Worm (Caenorhabditis elegans) whole organism, early embryonic: ENCODE measurements around the gene ZK742.3.

ENCODE experiments used
- B0310.2 ChIP-seq: sonication (generic microtip); optimal IDR thresholded peaks from 2 replicates; lab custom pipeline; 2016; ENCODE audit warnings: mild to moderate bottlenecking, missing genetic modification characterization, missing compliant biosample characterization
- F13C5.2 ChIP-seq: sonication (generic microtip); optimal IDR thresholded peaks from 2 replicates; lab custom pipeline; 2017; ENCODE audit warnings: mild to moderate bottlenecking, missing genetic modification characterization, inconsistent platforms, missing compliant biosample characterization
- aly-1 ChIP-seq: sonication (generic microtip); optimal IDR thresholded peaks from 2 replicates; lab custom pipeline; 2016; ENCODE audit warnings: missing genetic modification characterization, missing compliant biosample characterization
- ama-1 ChIP-seq: fragments of 150-350 bp; optimal IDR thresholded peaks from 2 replicates; lab custom pipeline; 2014
- ceh-13 ChIP-seq: fragments of 200-800 bp; sonication (Bioruptor generic); optimal IDR thresholded peaks from 2 replicates; lab custom pipeline; 2018; ENCODE audit warnings: mild to moderate bottlenecking, missing genetic modification characterization, missing compliant biosample characterization
- ceh-36 ChIP-seq: sonication (generic microtip); optimal IDR thresholded peaks from 2 replicates; lab custom pipeline; 2016; ENCODE audit warnings: missing genetic modification characterization, inconsistent platforms, missing compliant biosample characterization
- ets-7 ChIP-seq: sonication (generic microtip); optimal IDR thresholded peaks from 2 replicates; lab custom pipeline; 2016; ENCODE audit warnings: missing genotype, missing genetic modification characterization, missing compliant biosample characterization
- flt-1 ChIP-seq: fragments of 200-800 bp; sonication (Bioruptor generic); IDR thresholded peaks from 2 replicates; pipeline ENCODE4 v1.3.6; 2022; ENCODE audit warnings: missing genetic modification characterization, missing compliant biosample characterization
- hmbx-1 ChIP-seq: sonication (generic microtip); optimal IDR thresholded peaks from 2 replicates; lab custom pipeline; 2016; ENCODE audit warnings: mild to moderate bottlenecking, missing genetic modification characterization, missing compliant biosample characterization
- hmg-4 ChIP-seq: fragments of 200-800 bp; sonication (Bioruptor generic); optimal IDR thresholded peaks from 2 replicates; lab custom pipeline; 2018; ENCODE audit warnings: mild to moderate bottlenecking, missing genetic modification characterization, missing compliant biosample characterization
- hnd-1 ChIP-seq: sonication (generic microtip); optimal IDR thresholded peaks from 2 replicates; lab custom pipeline; 2016; ENCODE audit warnings: missing genetic modification characterization, missing compliant biosample characterization
- pes-1 ChIP-seq: fragments of 200-800 bp; sonication (Bioruptor generic); IDR thresholded peaks from 2 replicates; pipeline ENCODE4 v1.3.6; 2022; ENCODE audit warnings: missing genetic modification reagents, missing genetic modification characterization, missing compliant biosample characterization
- scrt-1 ChIP-seq: fragments of 200-800 bp; sonication (Bioruptor generic); IDR thresholded peaks from 2 replicates; pipeline ENCODE4 v1.3.6; 2022; ENCODE audit warnings: missing genetic modification characterization, missing compliant biosample characterization
- sea-1 ChIP-seq: fragments of 200-800 bp; sonication (Bioruptor generic); conservative IDR thresholded peaks from 2 replicates; pipeline ENCODE4 v1.3.6; 2022; ENCODE audit warnings: missing genetic modification characterization, missing compliant biosample characterization
- tbx-11 ChIP-seq: fragments of 200-800 bp; sonication (Bioruptor generic); IDR thresholded peaks from 2 replicates; pipeline ENCODE4 v1.3.6; 2022; ENCODE audit warnings: missing genetic modification characterization, missing compliant biosample characterization
- tbx-37 ChIP-seq: fragments of 200-800 bp; sonication (Bioruptor generic); conservative IDR thresholded peaks from 2 replicates; pipeline ENCODE4 v1.3.6; 2022; ENCODE audit warnings: missing genetic modification reagents, missing genetic modification characterization, missing compliant biosample characterization
- tra-4 ChIP-seq: sonication (generic microtip); optimal IDR thresholded peaks from 2 replicates; lab custom pipeline; 2017; ENCODE audit warnings: missing genetic modification characterization, missing compliant biosample characterization

The ZK742.3 gene

ce11 chrV:7848251-7848650 is 38.5 kb upstream of the ZK742.3 start:
- TF ChIP-seq scrt-1 (GFP tag; lab: Robert Waterston, UW) (0 out of 2 replicates have a peak, but pooled peaks have one; percentile 7), hmg-4 (GFP tag; lab: Kevin White, UChicago) (peak; percentile 1), ceh-13 (GFP tag; lab: Kevin White, UChicago) (no peak), sea-1 (0 out of 2 replicates have a peak, but pooled peaks have one; percentile 7)

ce11 chrV:7847687-7848086 is 38.0 kb upstream of the ZK742.3 start:
- TF ChIP-seq ceh-13 (GFP tag; lab: Kevin White, UChicago) (no peak), scrt-1 (GFP tag; lab: Robert Waterston, UW) (no peak), hmg-4 (GFP tag; lab: Kevin White, UChicago) (no peak), B0310.2 (tag; lab: Kevin White, UChicago) (no peak), hmbx-1 (no peak), ets-7 (tag; lab: Kevin White, UChicago) (no peak), tra-4 (tag; lab: Kevin White, UChicago) (no peak), pes-1 (GFP tag; lab: Robert Waterston, UW) (no peak), flt-1 (no peak), tbx-11 (GFP tag; lab: Robert Waterston, UW) (no peak), sea-1 (no peak), tbx-37 (GFP tag; lab: Robert Waterston, UW) (no peak), ama-1 (no peak)

ce11 chrV:7847170-7847569 is 37.5 kb upstream of the ZK742.3 start, which contains the start of gene memo-1:
Gene memo-1 (minus strand): TSS chrV:7847171.
- TF ChIP-seq tbx-11 (GFP tag; lab: Robert Waterston, UW), result no peak
- TF ChIP-seq ama-1, result no peak
- no peak for TF ChIP-seq hmbx-1
- TF ChIP-seq scrt-1 (GFP tag; lab: Robert Waterston, UW), result no peak
- TF ChIP-seq aly-1 (tag; lab: Kevin White, UChicago), result no peak
- no peak for TF ChIP-seq hnd-1
- no peak for TF ChIP-seq ceh-36 (tag; lab: Kevin White, UChicago)
- no peak for TF ChIP-seq pes-1 (GFP tag; lab: Robert Waterston, UW)
- no peak for TF ChIP-seq tbx-37 (GFP tag; lab: Robert Waterston, UW)
- TF ChIP-seq ets-7 (tag; lab: Kevin White, UChicago), result no peak
- TF ChIP-seq B0310.2 (tag; lab: Kevin White, UChicago), result no peak
- TF ChIP-seq flt-1, result no peak
- no peak for TF ChIP-seq tra-4 (tag; lab: Kevin White, UChicago)
- no peak for TF ChIP-seq sea-1
- no peak for TF ChIP-seq ceh-13 (GFP tag; lab: Kevin White, UChicago)
- TF ChIP-seq F13C5.2 (tag; lab: Kevin White, UChicago), result no peak

ce11 chrV:7842228-7842627 is 32.5 kb upstream of the ZK742.3 start, which contains the start of gene grd-8:
Gene grd-8 (plus strand): TSS chrV:7842528.
- TF ChIP-seq ama-1, result no peak

ce11 chrV:7839485-7839884 is 29.8 kb upstream of the ZK742.3 start, which contains the start of gene C37C3.12:
Gene C37C3.12 (minus strand): TSS chrV:7839585.
- TF ChIP-seq hmg-4 (GFP tag; lab: Kevin White, UChicago), result no peak
- TF ChIP-seq ets-7 (tag; lab: Kevin White, UChicago), result no peak
- TF ChIP-seq hnd-1, result no peak
- no peak for TF ChIP-seq F13C5.2 (tag; lab: Kevin White, UChicago)
- no peak for TF ChIP-seq tbx-37 (GFP tag; lab: Robert Waterston, UW)
- TF ChIP-seq B0310.2 (tag; lab: Kevin White, UChicago), result no peak
- TF ChIP-seq pes-1 (GFP tag; lab: Robert Waterston, UW), result no peak
- no peak for TF ChIP-seq ceh-13 (GFP tag; lab: Kevin White, UChicago)
- TF ChIP-seq hmbx-1, result no peak
- no peak for TF ChIP-seq aly-1 (tag; lab: Kevin White, UChicago)
- TF ChIP-seq tbx-11 (GFP tag; lab: Robert Waterston, UW), result no peak
- TF ChIP-seq tra-4 (tag; lab: Kevin White, UChicago), result no peak
- TF ChIP-seq ama-1, result no peak
- no peak for TF ChIP-seq flt-1
- TF ChIP-seq scrt-1 (GFP tag; lab: Robert Waterston, UW), result no peak
- no peak for TF ChIP-seq ceh-36 (tag; lab: Kevin White, UChicago)
- TF ChIP-seq sea-1, result no peak

ce11 chrV:7837809-7838208 is 28.1 kb upstream of the ZK742.3 start, which contains the start of gene ttr-33:
Gene ttr-33 (minus strand): TSS chrV:7837909.
- TF ChIP-seq B0310.2 (tag; lab: Kevin White, UChicago) (no peak), aly-1 (tag; lab: Kevin White, UChicago) (no peak), ets-7 (tag; lab: Kevin White, UChicago) (no peak), tbx-11 (GFP tag; lab: Robert Waterston, UW) (no peak), tra-4 (tag; lab: Kevin White, UChicago) (no peak), scrt-1 (GFP tag; lab: Robert Waterston, UW) (no peak), flt-1 (no peak), sea-1 (no peak), hmbx-1 (no peak), hnd-1 (no peak), tbx-37 (GFP tag; lab: Robert Waterston, UW) (no peak), ceh-13 (GFP tag; lab: Kevin White, UChicago) (no peak), ama-1 (no peak), hmg-4 (GFP tag; lab: Kevin White, UChicago) (no peak), ceh-36 (tag; lab: Kevin White, UChicago) (no peak), F13C5.2 (tag; lab: Kevin White, UChicago) (no peak), pes-1 (GFP tag; lab: Robert Waterston, UW) (no peak)

ce11 chrV:7836911-7837310 is 27.2 kb upstream of the ZK742.3 start, which contains the start of gene txt-5:
Gene txt-5 (minus strand): TSS chrV:7837134.
- TF ChIP-seq ceh-13 (GFP tag; lab: Kevin White, UChicago), result no peak
- TF ChIP-seq hnd-1, result no peak
- no peak for TF ChIP-seq hmbx-1
- no peak for TF ChIP-seq scrt-1 (GFP tag; lab: Robert Waterston, UW)
- no peak for TF ChIP-seq sea-1
- no peak for TF ChIP-seq pes-1 (GFP tag; lab: Robert Waterston, UW)
- TF ChIP-seq ama-1, result no peak
- TF ChIP-seq flt-1, result no peak
- no peak for TF ChIP-seq tra-4 (tag; lab: Kevin White, UChicago)
- no peak for TF ChIP-seq aly-1 (tag; lab: Kevin White, UChicago)
- no peak for TF ChIP-seq F13C5.2 (tag; lab: Kevin White, UChicago)
- TF ChIP-seq ets-7 (tag; lab: Kevin White, UChicago), result no peak
- TF ChIP-seq hmg-4 (GFP tag; lab: Kevin White, UChicago), result no peak
- no peak for TF ChIP-seq tbx-37 (GFP tag; lab: Robert Waterston, UW)
- no peak for TF ChIP-seq ceh-36 (tag; lab: Kevin White, UChicago)
